Worm (Caenorhabditis elegans) whole organism, young adult: Measurements from ENCODE around the gene Y82E9BL.19.

ENCODE experiments used
- B0035.1 ChIP-seq: sonication (generic microtip); optimal IDR thresholded peaks from 2 replicates; lab custom pipeline; 2016; ENCODE audit warnings: missing genetic modification characterization, mild to moderate bottlenecking, missing compliant biosample characterization, missing genotype, missing genetic modification reagents
- F39B2.1 ChIP-seq: fragments of 200-800 bp; sonication (Bioruptor generic); IDR thresholded peaks from 2 replicates; pipeline ENCODE4 v1.3.6; 2022; ENCODE audit warnings: missing genetic modification reagents, missing genetic modification characterization, missing compliant biosample characterization
- F52B5.7 ChIP-seq: sonication (generic microtip); optimal IDR thresholded peaks from 2 replicates; lab custom pipeline; 2016; ENCODE audit warnings: mild to moderate bottlenecking, missing genetic modification characterization, missing compliant biosample characterization
- F55B11.4 ChIP-seq: sonication (generic microtip); optimal IDR thresholded peaks from 2 replicates; lab custom pipeline; 2016; ENCODE audit warnings: missing compliant biosample characterization, missing genetic modification characterization, borderline replicate concordance; ENCODE audit not compliant: insufficient read depth
- F57A8.1 ChIP-seq: fragments of 200-800 bp; sonication (Bioruptor generic); optimal IDR thresholded peaks from 2 replicates; lab custom pipeline; 2018; ENCODE audit warnings: mild to moderate bottlenecking, missing genetic modification characterization, moderate library complexity, missing compliant biosample characterization
- F57C9.4 ChIP-seq: sonication (generic microtip); optimal IDR thresholded peaks from 2 replicates; lab custom pipeline; 2017; ENCODE audit warnings: mild to moderate bottlenecking, missing genetic modification characterization, missing compliant biosample characterization
- K11D2.4 ChIP-seq: fragments of 200-800 bp; sonication (Bioruptor generic); IDR thresholded peaks from 2 replicates; pipeline ENCODE4 v1.3.6; 2022; ENCODE audit warnings: missing genetic modification reagents, missing genetic modification characterization, missing compliant biosample characterization
- Y67H2A.10 ChIP-seq: fragments of 200-800 bp; sonication (Bioruptor generic); conservative IDR thresholded peaks from 2 replicates; pipeline ENCODE4 v1.3.6; 2022; ENCODE audit warnings: missing genetic modification reagents, missing genetic modification characterization, missing compliant biosample characterization
- akir-1 ChIP-seq: fragments of 200-800 bp; sonication (Bioruptor generic); optimal IDR thresholded peaks from 2 replicates; lab custom pipeline; 2018; ENCODE audit warnings: mild to moderate bottlenecking, missing genetic modification characterization, moderate library complexity, missing compliant biosample characterization
- ama-1 ChIP-seq, 3 experiments: fragments of 150-350 bp in 1 of 3; sonication (generic microtip) in 2 of 3; optimal IDR thresholded peaks; 2 replicates each; lab custom pipeline; 2014 to 2018; ENCODE audit warnings: missing biosample characterization in 2 of 3, missing genetic modification characterization in 2 of 3, missing genetic modification reagents in 2 of 3
- aptf-2 ChIP-seq: fragments of 200-800 bp; sonication (Bioruptor generic); conservative IDR thresholded peaks from 2 replicates; pipeline ENCODE4 v1.3.6; 2022; ENCODE audit warnings: missing genetic modification reagents, missing genetic modification characterization, missing compliant biosample characterization
- attf-5 ChIP-seq: fragments of 200-800 bp; sonication (Bioruptor generic); optimal IDR thresholded peaks from 2 replicates; lab custom pipeline; 2018; ENCODE audit warnings: mild to moderate bottlenecking, missing genetic modification characterization, missing compliant biosample characterization
- cebp-1 ChIP-seq, 2 experiments: fragments of 200-800 bp in 1 of 2; sonication (Bioruptor generic) in 1 of 2; sonication (generic microtip) in 1 of 2; IDR thresholded peaks in 1 of 2; optimal IDR thresholded peaks in 1 of 2; 2 replicates each; pipeline versions ENCODE4 v1.3.6 to Lab custom; 2017 to 2022; ENCODE audit warnings: missing compliant biosample characterization in 2 of 2, missing genetic modification characterization in 2 of 2, mild to moderate bottlenecking in 1 of 2, missing genetic modification reagents in 1 of 2, moderate library complexity in 1 of 2
- ceh-100 ChIP-seq: fragments of 200-800 bp; sonication (Bioruptor generic); IDR thresholded peaks from 2 replicates; pipeline ENCODE4 v1.3.6; 2022; ENCODE audit warnings: missing genetic modification reagents, missing genetic modification characterization, missing compliant biosample characterization
- ceh-40 ChIP-seq: fragments of 200-800 bp; sonication (Bioruptor generic); IDR thresholded peaks from 2 replicates; pipeline ENCODE4 v1.3.6; 2022; ENCODE audit warnings: missing genetic modification characterization, missing compliant biosample characterization
- ceh-58 ChIP-seq: fragments of 200-800 bp; sonication (Bioruptor generic); IDR thresholded peaks from 2 replicates; pipeline ENCODE4 v1.3.6; 2022; ENCODE audit warnings: missing genetic modification characterization, missing compliant biosample characterization
- dpl-1 ChIP-seq: fragments of 150-350 bp; optimal IDR thresholded peaks from 2 replicates; lab custom pipeline; 2014; ENCODE audit warnings: missing biosample characterization, missing genetic modification reagents, missing genetic modification characterization
- ekl-4 ChIP-seq: fragments of 200-800 bp; sonication (Bioruptor generic); IDR thresholded peaks from 2 replicates; pipeline ENCODE4 v1.3.6; 2022; ENCODE audit warnings: missing genetic modification reagents, missing genetic modification characterization, missing compliant biosample characterization
- hmg-1.2 ChIP-seq: fragments of 200-800 bp; sonication (Bioruptor generic); IDR thresholded peaks from 2 replicates; pipeline ENCODE4 v1.3.6; 2022; ENCODE audit warnings: missing genetic modification reagents, missing genetic modification characterization, missing compliant biosample characterization
- lin-35 ChIP-seq, 3 experiments: fragments of 150-350 bp in 2 of 3; sonication (generic microtip) in 1 of 3; optimal IDR thresholded peaks; 2 replicates each; lab custom pipeline; 2014 to 2018; ENCODE audit warnings: missing biosample characterization in 3 of 3, missing genetic modification characterization in 3 of 3, missing genetic modification reagents in 3 of 3
- lin-54 ChIP-seq: fragments of 200-800 bp; sonication (Bioruptor generic); optimal IDR thresholded peaks from 2 replicates; lab custom pipeline; 2018; ENCODE audit warnings: mild to moderate bottlenecking, missing genetic modification characterization, missing compliant biosample characterization
- lsl-1 ChIP-seq: fragments of 200-800 bp; sonication (Bioruptor generic); optimal IDR thresholded peaks from 2 replicates; lab custom pipeline; 2018; ENCODE audit warnings: mild to moderate bottlenecking, missing genetic modification characterization, moderate library complexity, missing compliant biosample characterization
- madf-6 ChIP-seq: fragments of 200-800 bp; sonication (Bioruptor generic); IDR thresholded peaks from 2 replicates; pipeline ENCODE4 v1.3.6; 2022; ENCODE audit warnings: missing genetic modification reagents, missing genetic modification characterization, missing compliant biosample characterization
- mes-4 ChIP-seq: sonication (generic microtip); optimal IDR thresholded peaks from 2 replicates; lab custom pipeline; 2016; ENCODE audit warnings: missing genotype, missing genetic modification characterization, missing compliant biosample characterization
- mxl-1 ChIP-seq: sonication (generic microtip); optimal IDR thresholded peaks from 2 replicates; lab custom pipeline; 2016; ENCODE audit warnings: missing genetic modification characterization, missing compliant biosample characterization
- nfya-2 ChIP-seq: fragments of 200-800 bp; sonication (Bioruptor generic); IDR thresholded peaks from 2 replicates; pipeline ENCODE4 v1.3.6; 2022; ENCODE audit warnings: missing genetic modification reagents, missing genetic modification characterization, missing compliant biosample characterization
- nhr-120 ChIP-seq: fragments of 200-800 bp; sonication (Bioruptor generic); IDR thresholded peaks from 2 replicates; pipeline ENCODE4 v1.3.6; 2022; ENCODE audit warnings: missing genetic modification characterization, missing compliant biosample characterization
- nhr-179 ChIP-seq: sonication (generic microtip); optimal IDR thresholded peaks from 2 replicates; lab custom pipeline; 2016; ENCODE audit warnings: mild to moderate bottlenecking, missing genetic modification characterization, missing compliant biosample characterization
- nhr-80 ChIP-seq: sonication (generic microtip); optimal IDR thresholded peaks from 2 replicates; lab custom pipeline; 2016; ENCODE audit warnings: missing genetic modification characterization, missing compliant biosample characterization
- pbrm-1 ChIP-seq: fragments of 200-800 bp; sonication (Bioruptor generic); IDR thresholded peaks from 2 replicates; pipeline ENCODE4 v1.3.6; 2022; ENCODE audit warnings: missing genetic modification reagents, missing genetic modification characterization, missing compliant biosample characterization
- pha-4 ChIP-seq: fragments of 150-350 bp; sonication (generic microtip); optimal IDR thresholded peaks from 2 replicates; lab custom pipeline; 2014; ENCODE audit warnings: missing biosample characterization, missing genetic modification reagents, missing genetic modification characterization
- zfh-2 ChIP-seq: fragments of 200-800 bp; sonication (Bioruptor generic); conservative IDR thresholded peaks from 2 replicates; pipeline ENCODE4 v1.3.6; 2022; ENCODE audit warnings: missing genetic modification reagents, missing genetic modification characterization, missing compliant biosample characterization
- ztf-18 ChIP-seq: sonication (generic microtip); optimal IDR thresholded peaks from 2 replicates; lab custom pipeline; 2016; ENCODE audit warnings: missing genotype, mild to moderate bottlenecking, missing genetic modification characterization, missing compliant biosample characterization
- ztf-28 ChIP-seq: fragments of 200-800 bp; sonication (Bioruptor generic); IDR thresholded peaks from 2 replicates; pipeline ENCODE4 v1.3.6; 2022; ENCODE audit warnings: missing genetic modification reagents, missing genetic modification characterization, missing compliant biosample characterization

Y82E9BL.19 gene

ce11 chrIII:1331894-1332293 lies at the start of gene Y82E9BL.19:
Y82E9BL.19 (plus strand) TSS chrIII:1332016.
- peak; percentile 59 for TF ChIP-seq nhr-80 (tag; lab: Kevin White, UChicago)
- no peak for TF ChIP-seq lin-35 (GFP tag; optimal IDR thresholded peaks at IDR 0.05; lab: Kevin White, UChicago)
- TF ChIP-seq pbrm-1 (GFP tag; lab: Robert Waterston, UW): 0 out of 2 replicates have a peak, but pooled peaks have one; percentile 8

ce11 chrIII:1284584-1285046 lies 47.2 kb upstream of the Y82E9BL.19 start, which contains the start of gene fbxa-37:
fbxa-37 (plus strand) TSS chrIII:1284996.
- TF ChIP-seq mxl-1 (tag; lab: Kevin White, UChicago): no peak
- TF ChIP-seq pha-4 (tag; lab: Kevin White, UChicago): no peak
- TF ChIP-seq hmg-1.2 (GFP tag; lab: Robert Waterston, UW): peak; percentile 40; the same call in 1 of the 2 replicates
- TF ChIP-seq zfh-2 (GFP tag; lab: Robert Waterston, UW): no peak
- TF ChIP-seq ztf-18 (tag; lab: Kevin White, UChicago): no peak
- no peak for TF ChIP-seq nfya-2
- no peak for TF ChIP-seq akir-1 (GFP tag; lab: Kevin White, UChicago)
- TF ChIP-seq Y67H2A.10 (GFP tag; lab: Robert Waterston, UW): no peak
- no peak for TF ChIP-seq F39B2.1 (GFP tag; lab: Robert Waterston, UW)
- no peak for TF ChIP-seq ama-1 (optimal IDR thresholded peaks at IDR 0.05; lab: Kevin White, UChicago)
- TF ChIP-seq ama-1 (GFP tag; optimal IDR thresholded peaks at IDR 0.05; lab: Kevin White, UChicago): no peak
- no peak for TF ChIP-seq ceh-58 (GFP tag; lab: Robert Waterston, UW)
- no peak for TF ChIP-seq F52B5.7
- no peak for TF ChIP-seq ceh-100 (GFP tag; lab: Robert Waterston, UW)
- no peak for TF ChIP-seq F57C9.4 (tag; lab: Kevin White, UChicago)
- peak; percentile 49 for TF ChIP-seq attf-5 (GFP tag; lab: Kevin White, UChicago)
- TF ChIP-seq lsl-1 (GFP tag; lab: Kevin White, UChicago): no peak
- no peak for TF ChIP-seq ekl-4 (GFP tag; lab: Robert Waterston, UW)
- no peak for TF ChIP-seq F57A8.1 (GFP tag; lab: Kevin White, UChicago)
- TF ChIP-seq aptf-2 (GFP tag; lab: Robert Waterston, UW): no peak
- TF ChIP-seq nhr-120: no peak
- TF ChIP-seq cebp-1 (GFP tag; IDR thresholded peaks at IDR 0.05; lab: Robert Waterston, UW): peak; percentile 94
- peak; percentile 96 for TF ChIP-seq cebp-1 (tag; optimal IDR thresholded peaks at IDR 0.05; lab: Kevin White, UChicago)
- TF ChIP-seq ztf-28 (GFP tag; lab: Robert Waterston, UW): no peak
- TF ChIP-seq F55B11.4 (tag; lab: Kevin White, UChicago): no peak
- TF ChIP-seq ceh-40 (GFP tag; lab: Robert Waterston, UW): no peak

DNA sequence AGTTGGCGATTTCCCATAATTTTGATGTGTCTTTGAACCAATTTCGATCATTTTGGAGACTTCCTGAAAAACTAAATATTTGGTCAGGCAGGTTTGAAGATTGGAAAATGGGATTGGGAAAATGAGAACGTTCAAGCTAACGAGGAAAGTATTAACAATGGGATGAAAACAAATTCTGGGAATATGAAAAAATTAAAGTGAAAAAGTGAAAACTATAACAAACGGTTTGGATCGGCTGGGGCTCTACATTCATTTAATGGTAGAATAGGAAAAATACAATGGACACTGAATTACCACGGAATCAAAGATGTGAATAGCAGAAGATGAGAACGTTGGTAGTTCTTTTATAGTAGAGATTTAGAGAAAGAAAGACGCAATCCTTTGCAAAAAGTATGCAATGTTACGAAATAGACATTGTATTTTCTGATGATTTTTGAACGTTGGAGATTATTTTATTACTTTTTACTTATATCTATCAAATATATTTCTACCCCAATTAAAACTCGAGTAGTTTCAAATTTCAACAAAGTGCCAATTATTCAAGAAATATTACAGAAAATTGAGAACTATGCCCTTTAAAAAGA lies 43.3 kb upstream of the Y82E9BL.19 start, which contains the start of gene fbxa-50:
fbxa-50 (minus strand) TSS at position 51 of the 584 bp plus-strand sequence.
- TF ChIP-seq mes-4 (tag; lab: Kevin White, UChicago) (no peak), cebp-1 (GFP tag; IDR thresholded peaks at IDR 0.05; lab: Robert Waterston, UW) (0 out of 2 replicates have a peak, but pooled peaks have one; percentile 18), cebp-1 (tag; optimal IDR thresholded peaks at IDR 0.05; lab: Kevin White, UChicago) (peak; percentile 80)

- TF ChIP-seq F52B5.7: no peak
- no peak for TF ChIP-seq nhr-179
- TF ChIP-seq madf-6: no peak
- TF ChIP-seq B0035.1 (tag; lab: Kevin White, UChicago): no peak
- TF ChIP-seq K11D2.4 (GFP tag; lab: Robert Waterston, UW): no peak
- TF ChIP-seq lin-54: no peak
- no peak for TF ChIP-seq dpl-1 (GFP tag; lab: Kevin White, UChicago)
These were observed 42.7 kb upstream of the Y82E9BL.19 start for ce11 chrIII:1289139-1289538.
